Fruit fly (Drosophila melanogaster): ENCODE results near the gene myd.
A peak's percentile ranks its signal among the peaks of the same experiment; 100 is the strongest.

The myd gene

dm6 chr3R:19181214-19181613, 755 bp downstream of the myd start (continued):
- TF ChIP-seq slbo (GFP tag; IDR thresholded peaks at IDR 0.05) (0 out of 2 replicates have a peak, but pooled peaks have one; percentile 7), CG9932 (GFP tag; IDR thresholded peaks at IDR 0.05) (peak; percentile 18; the same call in 1 of the 2 replicates), Sox102F (GFP tag; optimal IDR thresholded peaks at IDR 0.05) (peak; percentile 35), CG17359 (tag; optimal IDR thresholded peaks at IDR 0.05) (peak; percentile 36), Med (GFP tag) (peak; percentile 63), CG12391 (tag; optimal IDR thresholded peaks at IDR 0.05) (peak; percentile 28), CG3847 (GFP tag; IDR thresholded peaks at IDR 0.05) (peak; percentile 21; the same call in 1 of the 2 replicates), Hsf (GFP tag; optimal IDR thresholded peaks at IDR 0.05) (peak; percentile 8), Ets65A (GFP tag) (peak; percentile 70), Ptx1 (GFP tag; IDR thresholded peaks at IDR 0.05) (no peak), Sox100B (GFP tag; optimal IDR thresholded peaks at IDR 0.05) (peak; percentile 23), sens (GFP tag) (peak; percentile 81), CG12104 (GFP tag; optimal IDR thresholded peaks at IDR 0.05) (no peak), CG11247 (GFP tag; IDR thresholded peaks at IDR 0.05) (no peak), BtbVII (GFP tag; optimal IDR thresholded peaks at IDR 0.05) (no peak), PHDP (tag; optimal IDR thresholded peaks at IDR 0.05) (peak; percentile 6), ind (GFP tag; optimal IDR thresholded peaks at IDR 0.05) (no peak), CG7839 (tag; optimal IDR thresholded peaks at IDR 0.05) (peak; percentile 46), CG13296 (GFP tag; optimal IDR thresholded peaks at IDR 0.05) (peak; percentile 10), CG3281 (GFP tag; optimal IDR thresholded peaks at IDR 0.05) (peak; percentile 20), Fer1 (GFP tag; optimal IDR thresholded peaks at IDR 0.05) (peak; percentile 17), Xbp1 (GFP tag; optimal IDR thresholded peaks at IDR 0.05) (peak; percentile 10), gem (tag; optimal IDR thresholded peaks at IDR 0.05) (peak; percentile 43), fd64A (GFP tag; optimal IDR thresholded peaks at IDR 0.05) (no peak), nom (GFP tag; optimal IDR thresholded peaks at IDR 0.05) (peak; percentile 42), CG2678 (tag; optimal IDR thresholded peaks at IDR 0.05) (peak; percentile 50), CG10462 (GFP tag; optimal IDR thresholded peaks at IDR 0.05) (no peak), CG17361 (GFP tag; IDR thresholded peaks at IDR 0.05) (peak; percentile 35; the same call in 1 of the 3 replicates), Mad (GFP tag; optimal IDR thresholded peaks at IDR 0.05) (peak; percentile 8), phol (tag; optimal IDR thresholded peaks at IDR 0.05) (peak; percentile 27), CG31441 (GFP tag; IDR thresholded peaks at IDR 0.05) (0 out of 2 replicates have a peak, but pooled peaks have one; percentile 23), bcd (GFP tag; optimal IDR thresholded peaks at IDR 0.05) (peak; percentile 17), eve (GFP tag; optimal IDR thresholded peaks at IDR 0.05) (peak in 1 of 2 experiments; percentile 49), CG11504 (tag; optimal IDR thresholded peaks at IDR 0.05) (peak; percentile 53), ttk (GFP tag; IDR thresholded peaks at IDR 0.05) (0 out of 2 replicates have a peak, but pooled peaks have one; percentile 6), Fer3 (tag; optimal IDR thresholded peaks at IDR 0.05) (peak; percentile 7), NfI (GFP tag; optimal IDR thresholded peaks at IDR 0.05) (peak; percentile 15)

- TF ChIP-seq fru (optimal IDR thresholded peaks at IDR 0.05) (no peak), btn (GFP tag; optimal IDR thresholded peaks at IDR 0.05) (no peak), Gug (GFP tag; IDR thresholded peaks at IDR 0.05) (no peak), CG10654 (GFP tag; optimal IDR thresholded peaks at IDR 0.05) (no peak), Fer1 (GFP tag; optimal IDR thresholded peaks at IDR 0.05) (no peak), pita (GFP tag; optimal IDR thresholded peaks at IDR 0.05) (no peak), BEAF-32 (GFP tag; optimal IDR thresholded peaks at IDR 0.05) (no peak), CG9727 (GFP tag; optimal IDR thresholded peaks at IDR 0.05) (no peak), CG3065 (GFP tag; optimal IDR thresholded peaks at IDR 0.05) (no peak), peb (GFP tag; IDR thresholded peaks at IDR 0.05) (no peak), CG4730 (GFP tag; IDR thresholded peaks at IDR 0.05) (no peak), pan (optimal IDR thresholded peaks at IDR 0.05) (no peak), pan (GFP tag; optimal IDR thresholded peaks at IDR 0.05 in 1 of 2, IDR thresholded peaks at IDR 0.05 in 1 of 2) (no peak), sens (GFP tag) (peak; percentile 63), nau (GFP tag; optimal IDR thresholded peaks at IDR 0.05) (peak; percentile 28), CG13894 (tag; optimal IDR thresholded peaks at IDR 0.05) (no peak), vvl (GFP tag; IDR thresholded peaks at IDR 0.05) (peak; percentile 25; the same call in 1 of the 2 replicates), NC2β (GFP tag; optimal IDR thresholded peaks at IDR 0.05) (no peak)
Observed at dm6 chr3R:19182848-19183247, 2.4 kb downstream of the myd start.
